Worm (Caenorhabditis elegans): Measurements from ENCODE around the gene lgc-36.

The lgc-36 gene

ce11 chrV:11239187-11239725, 19.5 kb downstream of the lgc-36 start, which contains the start of the genes dvc-1 and ima-1 (continued):
- TF ChIP-seq mep-1 (tag; optimal IDR thresholded peaks at IDR 0.05) (no peak), dpl-1 (GFP tag; optimal IDR thresholded peaks at IDR 0.05) (peak; percentile 36 to 68 (median 62)), rnt-1 (tag; optimal IDR thresholded peaks at IDR 0.05) (peak; percentile 86), nhr-77 (tag; optimal IDR thresholded peaks at IDR 0.05) (peak; percentile 24), ets-5 (GFP tag; IDR thresholded peaks at IDR 0.05) (no peak), mdl-1 (tag; optimal IDR thresholded peaks at IDR 0.05) (peak in 1 of 2 experiments; percentile 36), nhr-47 (tag; optimal IDR thresholded peaks at IDR 0.05) (peak; percentile 72), snpc-4 (tag; optimal IDR thresholded peaks at IDR 0.05) (peak; percentile 42), Y116A8C.19 (tag; optimal IDR thresholded peaks at IDR 0.05; ENCODE audit: borderline replicate concordance) (no peak), aly-2 (tag; optimal IDR thresholded peaks at IDR 0.05) (no peak), ces-1 (GFP tag; optimal IDR thresholded peaks at IDR 0.05) (no peak), swsn-7 (tag; optimal IDR thresholded peaks at IDR 0.05) (peak; percentile 71), sox-4 (tag; optimal IDR thresholded peaks at IDR 0.05) (no peak), aha-1 (tag; optimal IDR thresholded peaks at IDR 0.05) (no peak), C34B4.2 (tag; optimal IDR thresholded peaks at IDR 0.05) (no peak), dsc-1 (tag; optimal IDR thresholded peaks at IDR 0.05) (peak; percentile 58), nhr-20 (tag; optimal IDR thresholded peaks at IDR 0.05) (peak; percentile 71), egl-13 (tag; optimal IDR thresholded peaks at IDR 0.05) (no peak), ceh-63 (GFP tag; optimal IDR thresholded peaks at IDR 0.05) (no peak), unc-98 (GFP tag; IDR thresholded peaks at IDR 0.05) (no peak), ztf-4 (tag; optimal IDR thresholded peaks at IDR 0.05) (no peak), F16B12.6 (tag; optimal IDR thresholded peaks at IDR 0.05) (peak; percentile 31), unc-30 (tag; optimal IDR thresholded peaks at IDR 0.05) (no peak), ama-1 (optimal IDR thresholded peaks at IDR 0.05) (no peak), irx-1 (tag; optimal IDR thresholded peaks at IDR 0.05) (no peak), ceh-88 (GFP tag; IDR thresholded peaks at IDR 0.05) (peak; percentile 53; the same call in 1 of the 2 replicates), pqm-1 (tag; optimal IDR thresholded peaks at IDR 0.05) (no peak), ceh-8 (GFP tag; optimal IDR thresholded peaks at IDR 0.05) (no peak), efl-1 (optimal IDR thresholded peaks at IDR 0.05) (peak; percentile 67 to 69), efl-1 (GFP tag; optimal IDR thresholded peaks at IDR 0.05 in 1 of 2) (peak; percentile 56 to 97), egl-27 (tag; optimal IDR thresholded peaks at IDR 0.05) (no peak), lin-14 (GFP tag; optimal IDR thresholded peaks at IDR 0.05) (peak; percentile 64), nhr-85 (tag) (peak; percentile 76), zag-1 (tag; optimal IDR thresholded peaks at IDR 0.05) (no peak), jun-1 (tag; optimal IDR thresholded peaks at IDR 0.05) (peak; percentile 52), fkh-8 (tag; optimal IDR thresholded peaks at IDR 0.05) (no peak), fos-1 (tag; optimal IDR thresholded peaks at IDR 0.05) (no peak)

ce11 chrV:11235876-11236275, 22.9 kb downstream of the lgc-36 start:
- TF ChIP-seq efl-1 (optimal IDR thresholded peaks at IDR 0.05) (no peak), efl-1 (GFP tag; optimal IDR thresholded peaks at IDR 0.05 in 1 of 2) (peak in 1 of 2 experiments; percentile 74), dsc-1 (tag; optimal IDR thresholded peaks at IDR 0.05) (no peak), elt-2 (tag; optimal IDR thresholded peaks at IDR 0.05) (peak; percentile 96), lir-3 (tag; optimal IDR thresholded peaks at IDR 0.05; ENCODE audit: poor library complexity) (no peak)

ce11 chrV:11234350-11234749, 24.4 kb downstream of the lgc-36 start, which contains the start of gene T19B10.5:
Gene T19B10.5 (plus strand): TSS chrV:11234650.
- TF ChIP-seq alr-1 (tag; optimal IDR thresholded peaks at IDR 0.05; ENCODE audit: borderline replicate concordance) (no peak), blmp-1 (tag; optimal IDR thresholded peaks at IDR 0.05) (peak; percentile 18)

All from whole organism, L1 larva.